Worm (Caenorhabditis elegans): ENCODE data around the gene F02E11.4.

DNA sequence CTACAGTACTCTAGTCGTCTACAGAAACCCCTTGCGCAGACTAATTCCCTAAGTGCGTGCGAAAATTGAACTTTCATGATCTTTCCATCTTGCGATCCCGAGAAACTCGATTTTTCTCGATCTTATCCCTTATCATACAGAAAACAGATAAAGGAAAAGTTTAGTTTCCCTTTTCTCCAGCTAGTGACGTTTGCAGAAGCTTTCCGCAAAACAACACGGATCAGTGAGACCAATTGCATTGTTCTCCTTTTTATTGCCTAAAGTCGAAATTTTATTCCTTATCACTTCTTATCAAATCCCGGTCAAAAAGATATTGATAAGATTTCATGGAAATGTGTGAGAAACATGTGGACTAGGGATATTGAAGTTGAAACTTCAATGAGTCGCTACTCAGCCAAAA is 35.7 kb downstream of the F02E11.4 start:
- TF ChIP-seq zag-1 (tag; optimal IDR thresholded peaks at IDR 0.05) (no peak), nhr-77 (tag; optimal IDR thresholded peaks at IDR 0.05) (no peak), ceh-82 (tag; optimal IDR thresholded peaks at IDR 0.05) (no peak)
